Fruit fly (Drosophila melanogaster) whole organism, embryonic: ENCODE data around the gene fkh.

ENCODE experiments used
- Ada2b ChIP-seq: fragments of 200-800 bp; sonication (Bioruptor generic); IDR thresholded peaks from 2 replicates; pipeline ENCODE4 v1.3.6; 2022; ENCODE audit warnings: missing biosample characterization, missing genetic modification characterization
- Adf1 ChIP-seq: fragments of 200-800 bp; sonication (Bioruptor generic); IDR thresholded peaks from 2 replicates; pipeline ENCODE4 v1.3.6; 2022; ENCODE audit warnings: missing biosample characterization, missing genetic modification characterization
- CG10147 ChIP-seq: fragments of 200-800 bp; sonication (Bioruptor generic); optimal IDR thresholded peaks from 2 replicates; lab custom pipeline; 2019; ENCODE audit warnings: missing biosample characterization, mild to moderate bottlenecking, missing genetic modification characterization, moderate library complexity
- CG10654 ChIP-seq: fragments of 200-800 bp; sonication (Bioruptor generic); optimal IDR thresholded peaks from 2 replicates; lab custom pipeline; 2016; ENCODE audit warnings: missing biosample characterization, missing genetic modification characterization
- CG12155 ChIP-seq: fragments of 200-800 bp; sonication (Bioruptor generic); optimal IDR thresholded peaks from 3 replicates; lab custom pipeline; 2016; ENCODE audit warnings: missing biosample characterization, missing genetic modification characterization
- CG13424 ChIP-seq: fragments of 200-800 bp; sonication (Bioruptor generic); optimal IDR thresholded peaks from 2 replicates; lab custom pipeline; 2019; ENCODE audit warnings: missing biosample characterization, mild to moderate bottlenecking, missing genetic modification characterization, moderate library complexity
- CG14667 ChIP-seq: fragments of 200-800 bp; sonication (Bioruptor generic); IDR thresholded peaks from 2 replicates; pipeline ENCODE4 v1.3.6; 2022; ENCODE audit warnings: missing biosample characterization, missing genetic modification characterization
- CG1602 ChIP-seq: fragments of 200-800 bp; sonication (Bioruptor generic); optimal IDR thresholded peaks from 3 replicates; lab custom pipeline; 2016; ENCODE audit warnings: missing biosample characterization, missing genetic modification characterization
- CG16815 ChIP-seq: fragments of 200-800 bp; sonication (Bioruptor generic); optimal IDR thresholded peaks from 3 replicates; lab custom pipeline; 2017; ENCODE audit warnings: missing biosample characterization, mild to moderate bottlenecking, missing genetic modification characterization
- CG17802 ChIP-seq: fragments of 200-800 bp; sonication (Bioruptor generic); optimal IDR thresholded peaks from 2 replicates; lab custom pipeline; 2018; ENCODE audit warnings: missing biosample characterization, mild to moderate bottlenecking, missing genetic modification characterization, moderate library complexity
- CG18599 ChIP-seq: fragments of 200-800 bp; sonication (Bioruptor generic); optimal IDR thresholded peaks from 3 replicates; lab custom pipeline; 2017; ENCODE audit warnings: missing biosample characterization, missing genetic modification characterization, mild to moderate bottlenecking, moderate library complexity, missing genetic modification reagents
- CG18764 ChIP-seq: fragments of 200-800 bp; sonication (Bioruptor generic); optimal IDR thresholded peaks from 3 replicates; lab custom pipeline; 2016; ENCODE audit warnings: missing biosample characterization, missing genetic modification characterization
- CG2120 ChIP-seq: fragments of 200-800 bp; sonication (Bioruptor generic); optimal IDR thresholded peaks from 3 replicates; lab custom pipeline; 2016; ENCODE audit warnings: missing biosample characterization, missing genetic modification characterization
- CG30403 ChIP-seq: fragments of 200-800 bp; sonication (Bioruptor generic); optimal IDR thresholded peaks from 3 replicates; lab custom pipeline; 2016; ENCODE audit warnings: missing biosample characterization, missing genetic modification characterization
- CG34224 ChIP-seq: fragments of 200-800 bp; sonication (Bioruptor generic); IDR thresholded peaks from 3 replicates; pipeline ENCODE4 v1.3.6; 2022; ENCODE audit warnings: missing biosample characterization, missing genetic modification characterization; ENCODE audit not compliant: partially characterized antibody
- CG34376 ChIP-seq: fragments of 200-800 bp; sonication (Bioruptor generic); optimal IDR thresholded peaks from 2 replicates; lab custom pipeline; 2018; ENCODE audit warnings: missing biosample characterization, mild to moderate bottlenecking, missing genetic modification characterization
- CG34422 ChIP-seq: fragments of 200-800 bp; sonication (Bioruptor generic); IDR thresholded peaks from 3 replicates; pipeline ENCODE4 v1.3.6; 2022; ENCODE audit warnings: missing biosample characterization, missing genetic modification characterization
- CG5245 ChIP-seq: fragments of 200-800 bp; sonication (Bioruptor generic); optimal IDR thresholded peaks from 3 replicates; lab custom pipeline; 2016; ENCODE audit warnings: missing biosample characterization, missing genetic modification characterization
- CG6791 ChIP-seq: fragments of 200-800 bp; sonication (Bioruptor generic); IDR thresholded peaks from 3 replicates; pipeline ENCODE4 v1.3.6; 2022; ENCODE audit warnings: missing biosample characterization, missing genetic modification characterization; ENCODE audit not compliant: partially characterized antibody
- CG8281 ChIP-seq: fragments of 200-800 bp; sonication (Bioruptor generic); optimal IDR thresholded peaks from 2 replicates; lab custom pipeline; 2018; ENCODE audit warnings: missing biosample characterization, mild to moderate bottlenecking, missing genetic modification characterization, moderate library complexity
- CG9727 ChIP-seq: fragments of 200-800 bp; sonication (Bioruptor generic); optimal IDR thresholded peaks from 3 replicates; lab custom pipeline; 2017; ENCODE audit warnings: missing biosample characterization, mild to moderate bottlenecking, missing genetic modification characterization
- CoRest ChIP-seq: fragments of 200-800 bp; sonication (Bioruptor generic); optimal IDR thresholded peaks from 3 replicates; lab custom pipeline; 2018; ENCODE audit warnings: missing biosample characterization, mild to moderate bottlenecking, missing genetic modification characterization, moderate library complexity
- Dfd ChIP-seq, 2 experiments: fragments of >200 bp; optimal IDR thresholded peaks; 2 replicates each; lab custom pipeline; 2017; ENCODE audit warnings: missing biosample characterization in 2 of 2, missing genetic modification characterization in 2 of 2
- Drgx ChIP-seq: fragments of 200-800 bp; sonication (Bioruptor generic); IDR thresholded peaks from 2 replicates; pipeline ENCODE4 v1.3.6; 2022; ENCODE audit warnings: missing biosample characterization, missing genetic modification characterization
- HHEX ChIP-seq: fragments of 200-800 bp; sonication (Bioruptor generic); optimal IDR thresholded peaks from 3 replicates; lab custom pipeline; 2017; ENCODE audit warnings: missing biosample characterization, mild to moderate bottlenecking, missing genetic modification characterization, missing genetic modification reagents
- Hand ChIP-seq: fragments of 200-800 bp; sonication (Bioruptor generic); optimal IDR thresholded peaks from 2 replicates; lab custom pipeline; 2017; ENCODE audit warnings: mild to moderate bottlenecking, missing biosample characterization, missing genetic modification reagents, missing genetic modification characterization
- Hr39 ChIP-seq: fragments of >200 bp; optimal IDR thresholded peaks from 2 replicates; lab custom pipeline; 2017
- Nf-YC ChIP-seq: fragments of 200-800 bp; optimal IDR thresholded peaks from 3 replicates; lab custom pipeline; 2019; ENCODE audit warnings: missing biosample characterization, mild to moderate bottlenecking, missing genetic modification characterization, moderate library complexity
- Pdp1 ChIP-seq, 2 experiments: fragments of 200-800 bp; sonication (Bioruptor generic); optimal IDR thresholded peaks; 3 replicates each; lab custom pipeline; 2016; ENCODE audit warnings: missing biosample characterization in 2 of 2, missing genetic modification characterization in 2 of 2, mild to moderate bottlenecking in 1 of 2, moderate library complexity in 1 of 2
- TFAM ChIP-seq: fragments of 200-800 bp; sonication (Bioruptor generic); optimal IDR thresholded peaks from 2 replicates; lab custom pipeline; 2017; ENCODE audit warnings: missing biosample characterization, missing genetic modification characterization, inconsistent platforms
- Usf ChIP-seq: fragments of 200-800 bp; sonication (Bioruptor generic); optimal IDR thresholded peaks from 2 replicates; lab custom pipeline; 2017; ENCODE audit warnings: missing genotype, missing biosample characterization, missing genetic modification characterization
- ase ChIP-seq: fragments of 200-800 bp; sonication (Bioruptor generic); IDR thresholded peaks from 3 replicates; pipeline ENCODE4 v1.3.6; 2022; ENCODE audit warnings: missing biosample characterization, missing genetic modification characterization
- ato ChIP-seq: fragments of 200-800 bp; sonication (Bioruptor generic); IDR thresholded peaks from 2 replicates; pipeline ENCODE4 v1.3.6; 2022; ENCODE audit warnings: missing biosample characterization, missing genetic modification characterization; ENCODE audit not compliant: partially characterized antibody
- caup ChIP-seq: fragments of 200-800 bp; sonication (Bioruptor generic); optimal IDR thresholded peaks from 3 replicates; lab custom pipeline; 2017; ENCODE audit warnings: missing biosample characterization, mild to moderate bottlenecking, missing genetic modification characterization, moderate library complexity; ENCODE audit not compliant: severe bottlenecking
- chinmo ChIP-seq: fragments of 200-800 bp; sonication (Bioruptor generic); IDR thresholded peaks from 4 replicates; pipeline ENCODE4 v1.3.6; 2022; ENCODE audit warnings: missing biosample characterization, missing genetic modification characterization; ENCODE audit not compliant: partially characterized antibody
- cwo ChIP-seq: fragments of 200-800 bp; sonication (Bioruptor generic); optimal IDR thresholded peaks from 3 replicates; lab custom pipeline; 2017; ENCODE audit warnings: missing biosample characterization, missing genetic modification characterization, mild to moderate bottlenecking, moderate library complexity, missing genetic modification reagents
- dmrt99B ChIP-seq: fragments of 200-800 bp; sonication (Bioruptor generic); optimal IDR thresholded peaks from 2 replicates; lab custom pipeline; 2018; ENCODE audit warnings: missing biosample characterization, mild to moderate bottlenecking, missing genetic modification characterization, moderate library complexity
- ems ChIP-seq: fragments of 200-800 bp; sonication (Bioruptor generic); optimal IDR thresholded peaks from 3 replicates; lab custom pipeline; 2016; ENCODE audit warnings: missing biosample characterization, missing genetic modification characterization
- exex ChIP-seq: fragments of 200-800 bp; sonication (Bioruptor generic); optimal IDR thresholded peaks from 4 replicates; lab custom pipeline; 2018; ENCODE audit warnings: missing biosample characterization, mild to moderate bottlenecking, missing genetic modification characterization, moderate library complexity
- fd102C ChIP-seq: fragments of 200-800 bp; sonication (Bioruptor generic); optimal IDR thresholded peaks from 2 replicates; lab custom pipeline; 2018; ENCODE audit warnings: missing biosample characterization, mild to moderate bottlenecking, missing genetic modification characterization, moderate library complexity
- fd3F ChIP-seq: fragments of 200-800 bp; sonication (Bioruptor generic); optimal IDR thresholded peaks from 2 replicates; lab custom pipeline; 2018; ENCODE audit warnings: missing biosample characterization, mild to moderate bottlenecking, missing genetic modification characterization, moderate library complexity
- pan ChIP-seq, 4 experiments: fragments of >200 bp in 3 of 4; fragments of 200-800 bp in 1 of 4; sonication (Bioruptor generic) in 1 of 4; optimal IDR thresholded peaks in 3 of 4; IDR thresholded peaks in 1 of 4; 2 replicates each; pipeline versions ENCODE4 v1.3.6 to Lab custom; 2017 to 2022; ENCODE audit warnings: missing biosample characterization in 2 of 4, missing genetic modification characterization in 2 of 4, mixed read lengths in 1 of 4
- pros ChIP-seq: fragments of 200-800 bp; sonication (Bioruptor generic); optimal IDR thresholded peaks from 3 replicates; lab custom pipeline; 2019; ENCODE audit warnings: missing biosample characterization, mild to moderate bottlenecking, missing genetic modification characterization, moderate library complexity
- run ChIP-seq: fragments of 200-800 bp; sonication (Bioruptor generic); optimal IDR thresholded peaks from 3 replicates; lab custom pipeline; 2018; ENCODE audit warnings: missing biosample characterization, mild to moderate bottlenecking, missing genetic modification characterization
- schlank ChIP-seq: fragments of 200-800 bp; sonication (Bioruptor generic); optimal IDR thresholded peaks from 2 replicates; lab custom pipeline; 2018; ENCODE audit warnings: missing biosample characterization, mild to moderate bottlenecking, missing genetic modification characterization
- sima ChIP-seq: fragments of 200-800 bp; sonication (Bioruptor generic); optimal IDR thresholded peaks from 2 replicates; lab custom pipeline; 2016; ENCODE audit warnings: missing biosample characterization, missing genetic modification characterization
- vvl ChIP-seq: fragments of 200-800 bp; sonication (Bioruptor generic); IDR thresholded peaks from 2 replicates; pipeline ENCODE4 v1.3.6; 2022; ENCODE audit warnings: missing biosample characterization, missing genetic modification characterization
- zen ChIP-seq: fragments of 200-800 bp; sonication (Bioruptor generic); optimal IDR thresholded peaks from 3 replicates; lab custom pipeline; 2018; ENCODE audit warnings: missing biosample characterization, mild to moderate bottlenecking, missing genetic modification characterization, moderate library complexity
- zfh2 ChIP-seq: fragments of 200-800 bp; sonication (Bioruptor generic); optimal IDR thresholded peaks from 2 replicates; lab custom pipeline; 2016; ENCODE audit warnings: missing biosample characterization, missing genetic modification characterization

The fkh gene

DNA sequence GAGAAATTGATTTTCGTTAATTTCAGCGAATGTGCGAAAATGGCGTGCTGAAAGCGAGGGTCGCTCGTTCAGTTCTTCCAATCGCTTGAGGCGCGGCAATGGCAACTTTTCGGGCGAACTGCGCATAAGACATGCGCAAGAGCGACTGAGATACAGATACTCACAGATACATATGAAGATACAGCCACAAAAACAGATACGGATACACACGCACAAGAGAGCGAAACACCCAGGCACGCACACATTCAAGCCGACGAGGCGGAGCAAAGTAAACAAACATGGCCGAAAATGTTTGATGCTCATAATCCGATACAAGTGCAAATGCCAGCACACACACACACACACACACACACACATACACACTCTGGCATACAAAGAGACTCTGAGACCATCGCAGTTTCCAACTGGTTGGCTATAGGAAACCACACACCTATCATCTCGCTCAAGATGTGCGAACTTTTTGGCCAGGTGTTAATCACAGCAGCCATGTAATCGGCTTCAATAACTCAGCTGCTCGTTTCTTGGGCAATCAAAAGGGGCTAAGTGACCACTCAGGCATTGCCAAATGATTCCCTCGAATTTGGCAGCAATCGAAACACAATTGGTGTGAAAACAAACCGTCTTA, 37.8 kb downstream of the fkh start (continued):
- TF ChIP-seq ato (GFP tag; lab: Robert Waterston, UW) (no peak), Dfd (GFP tag; optimal IDR thresholded peaks at IDR 0.05; lab: Kevin White, UChicago) (no peak), Pdp1 (GFP tag; optimal IDR thresholded peaks at IDR 0.05; lab: Kevin White, UChicago) (peak in 1 of 2 experiments; percentile 3), Nf-YC (peak; percentile 96), CG18764 (GFP tag; lab: Kevin White, UChicago) (no peak), schlank (no peak), ase (GFP tag; lab: Robert Waterston, UW) (no peak), zfh2 (no peak), CG10654 (no peak), CG8281 (tag; lab: Kevin White, UChicago) (no peak), CG5245 (GFP tag; lab: Kevin White, UChicago) (no peak), CG13424 (tag; lab: Kevin White, UChicago) (no peak), dmrt99B (tag; lab: Kevin White, UChicago) (no peak), CG30403 (no peak), chinmo (GFP tag; lab: Robert Waterston, UW) (peak; percentile 66; the same call in 2 of the 4 replicates), TFAM (GFP tag; lab: Kevin White, UChicago) (no peak), Adf1 (GFP tag; lab: Robert Waterston, UW) (peak; percentile 64), CoRest (tag; lab: Kevin White, UChicago) (peak; percentile 40), CG16815 (GFP tag; lab: Kevin White, UChicago) (no peak), CG6791 (GFP tag; lab: Robert Waterston, UW) (no peak), CG18599 (GFP tag; lab: Kevin White, UChicago) (no peak), CG1602 (GFP tag; lab: Kevin White, UChicago) (no peak), CG34224 (no peak), Hr39 (no peak), fd3F (no peak), zen (tag; lab: Kevin White, UChicago) (peak; percentile 39), ems (no peak), sima (GFP tag; lab: Kevin White, UChicago) (no peak), vvl (GFP tag; lab: Robert Waterston, UW) (peak; percentile 49; the same call in 1 of the 2 replicates), Ada2b (GFP tag; lab: Robert Waterston, UW) (no peak), CG17802 (tag; lab: Kevin White, UChicago) (no peak), cwo (GFP tag; lab: Kevin White, UChicago) (no peak), CG34376 (GFP tag; lab: Kevin White, UChicago) (no peak), Usf (GFP tag; lab: Kevin White, UChicago) (no peak), CG14667 (GFP tag; lab: Robert Waterston, UW) (no peak), exex (tag; lab: Kevin White, UChicago) (no peak), CG10147 (GFP tag; lab: Kevin White, UChicago) (no peak), CG2120 (GFP tag; lab: Kevin White, UChicago) (peak; percentile 16), pros (GFP tag; lab: Kevin White, UChicago) (peak; percentile 59), HHEX (GFP tag; lab: Kevin White, UChicago) (no peak), caup (GFP tag; lab: Kevin White, UChicago) (peak; percentile 44), Hand (GFP tag; lab: Kevin White, UChicago) (no peak), fd102C (GFP tag; lab: Kevin White, UChicago) (no peak), CG34422 (GFP tag; lab: Robert Waterston, UW) (no peak), Drgx (no peak), pan (optimal IDR thresholded peaks at IDR 0.05; lab: Kevin White, UChicago) (no peak), pan (GFP tag; optimal IDR thresholded peaks at IDR 0.05 in 1 of 2, IDR thresholded peaks at IDR 0.05 in 1 of 2) (peak in 1 of 2 experiments; percentile 28), CG12155 (GFP tag; lab: Kevin White, UChicago) (no peak), CG9727 (GFP tag; lab: Kevin White, UChicago) (no peak), run (tag; lab: Kevin White, UChicago) (no peak)
